Fruit fly (Drosophila melanogaster) whole organism, embryonic: Measurements from ENCODE around the gene bsk.

Experiments used
- Adf1 ChIP-seq: fragments of 200-800 bp; sonication (Bioruptor generic); IDR thresholded peaks from 2 replicates; pipeline ENCODE4 v1.3.6; 2022; ENCODE audit warnings: missing biosample characterization, missing genetic modification characterization
- Antp ChIP-seq: fragments of 200-800 bp; sonication (Bioruptor generic); optimal IDR thresholded peaks from 3 replicates; lab custom pipeline; 2016; ENCODE audit warnings: missing biosample characterization, missing genetic modification characterization
- Atf3 ChIP-seq: fragments of 200-800 bp; sonication (Bioruptor generic); optimal IDR thresholded peaks from 3 replicates; lab custom pipeline; 2016; ENCODE audit warnings: missing biosample characterization, missing genetic modification characterization
- Atf6 ChIP-seq: fragments of 200-800 bp; sonication (Bioruptor generic); IDR thresholded peaks from 2 replicates; pipeline ENCODE4 v1.3.6; 2022; ENCODE audit warnings: missing biosample characterization, missing genetic modification characterization
- CG15696 ChIP-seq: fragments of 200-800 bp; sonication (Bioruptor generic); optimal IDR thresholded peaks from 2 replicates; lab custom pipeline; 2019; ENCODE audit warnings: missing biosample characterization, mild to moderate bottlenecking, missing genetic modification characterization, moderate library complexity
- CG17328 ChIP-seq: fragments of 200-800 bp; sonication (Bioruptor generic); IDR thresholded peaks from 2 replicates; pipeline ENCODE4 v1.3.6; 2022; ENCODE audit warnings: missing biosample characterization, missing genetic modification characterization
- CG18599 ChIP-seq: fragments of 200-800 bp; sonication (Bioruptor generic); optimal IDR thresholded peaks from 3 replicates; lab custom pipeline; 2017; ENCODE audit warnings: missing biosample characterization, missing genetic modification characterization, mild to moderate bottlenecking, moderate library complexity, missing genetic modification reagents
- CG18764 ChIP-seq: fragments of 200-800 bp; sonication (Bioruptor generic); optimal IDR thresholded peaks from 3 replicates; lab custom pipeline; 2016; ENCODE audit warnings: missing biosample characterization, missing genetic modification characterization
- CG31388 ChIP-seq: fragments of 200-800 bp; sonication (Bioruptor generic); optimal IDR thresholded peaks from 2 replicates; lab custom pipeline; 2016; ENCODE audit warnings: missing biosample characterization, missing genetic modification characterization
- CG34422 ChIP-seq: fragments of 200-800 bp; sonication (Bioruptor generic); IDR thresholded peaks from 3 replicates; pipeline ENCODE4 v1.3.6; 2022; ENCODE audit warnings: missing biosample characterization, missing genetic modification characterization
- CG3838 ChIP-seq: fragments of 200-800 bp; sonication (Bioruptor generic); optimal IDR thresholded peaks from 3 replicates; lab custom pipeline; 2016; ENCODE audit warnings: missing biosample characterization, missing genetic modification characterization
- CG42726 ChIP-seq: fragments of 200-800 bp; sonication (Bioruptor generic); IDR thresholded peaks from 2 replicates; pipeline ENCODE4 v1.3.6; 2022; ENCODE audit warnings: missing biosample characterization, missing genetic modification characterization; ENCODE audit not compliant: partially characterized antibody
- CG4404 ChIP-seq: fragments of 200-800 bp; sonication (Bioruptor generic); IDR thresholded peaks from 2 replicates; pipeline ENCODE4 v1.3.6; 2022; ENCODE audit warnings: missing biosample characterization, missing genetic modification characterization
- CG5953 ChIP-seq: fragments of 200-800 bp; sonication (Bioruptor generic); IDR thresholded peaks from 2 replicates; pipeline ENCODE4 v1.3.6; 2022; ENCODE audit warnings: missing biosample characterization, missing genetic modification characterization
- CG7357 ChIP-seq: fragments of 200-800 bp; sonication (Bioruptor generic); IDR thresholded peaks from 3 replicates; pipeline ENCODE4 v1.3.6; 2022; ENCODE audit warnings: missing biosample characterization, missing genetic modification characterization
- CG7556 ChIP-seq: fragments of 200-800 bp; sonication (Bioruptor generic); optimal IDR thresholded peaks from 2 replicates; lab custom pipeline; 2017; ENCODE audit warnings: missing biosample characterization, mild to moderate bottlenecking, missing genetic modification characterization
- CG8089 ChIP-seq: fragments of 200-800 bp; sonication (Bioruptor generic); optimal IDR thresholded peaks from 3 replicates; lab custom pipeline; 2016; ENCODE audit warnings: missing biosample characterization, missing genetic modification characterization
- CoRest ChIP-seq: fragments of 200-800 bp; sonication (Bioruptor generic); optimal IDR thresholded peaks from 3 replicates; lab custom pipeline; 2018; ENCODE audit warnings: missing biosample characterization, mild to moderate bottlenecking, missing genetic modification characterization, moderate library complexity
- GATAe ChIP-seq: fragments of 200-800 bp; sonication (Bioruptor generic); conservative IDR thresholded peaks from 2 replicates; pipeline ENCODE4 v1.3.6; 2022; ENCODE audit warnings: missing biosample characterization, missing genetic modification characterization
- Gsc ChIP-seq: fragments of 200-800 bp; sonication (Bioruptor generic); IDR thresholded peaks from 2 replicates; pipeline ENCODE4 v1.3.6; 2022; ENCODE audit warnings: missing biosample characterization, missing genetic modification characterization
- H15 ChIP-seq: fragments of 200-800 bp; sonication (Bioruptor generic); IDR thresholded peaks from 3 replicates; pipeline ENCODE4 v1.3.6; 2022; ENCODE audit warnings: missing biosample characterization, missing genetic modification characterization
- Hr39 ChIP-seq: fragments of >200 bp; optimal IDR thresholded peaks from 2 replicates; lab custom pipeline; 2017
- Meics ChIP-seq: fragments of 200-800 bp; sonication (Bioruptor generic); optimal IDR thresholded peaks from 2 replicates; lab custom pipeline; 2017; ENCODE audit warnings: missing biosample characterization, mild to moderate bottlenecking, missing genetic modification characterization
- Mes4 ChIP-seq: fragments of 200-800 bp; sonication (Bioruptor generic); optimal IDR thresholded peaks from 2 replicates; lab custom pipeline; 2016; ENCODE audit warnings: missing biosample characterization, missing genetic modification characterization
- Myb ChIP-seq: fragments of 200-800 bp; sonication (Bioruptor generic); optimal IDR thresholded peaks from 2 replicates; lab custom pipeline; 2016; ENCODE audit warnings: missing biosample characterization, missing genetic modification characterization
- Nf-YA ChIP-seq: fragments of 200-800 bp; sonication (Bioruptor generic); IDR thresholded peaks from 2 replicates; pipeline ENCODE4 v1.3.6; 2022; ENCODE audit warnings: missing biosample characterization, missing genetic modification characterization
- Oli ChIP-seq: fragments of 200-800 bp; sonication (Bioruptor generic); optimal IDR thresholded peaks from 2 replicates; lab custom pipeline; 2018; ENCODE audit warnings: missing biosample characterization, mild to moderate bottlenecking, missing genetic modification characterization, moderate library complexity
- Opbp ChIP-seq: fragments of 200-800 bp; sonication (Bioruptor generic); IDR thresholded peaks from 3 replicates; pipeline ENCODE4 v1.3.6; 2022; ENCODE audit warnings: missing biosample characterization, missing genetic modification characterization; ENCODE audit not compliant: partially characterized antibody
- Side ChIP-seq: fragments of 200-800 bp; sonication (Bioruptor generic); optimal IDR thresholded peaks from 2 replicates; lab custom pipeline; 2016; ENCODE audit warnings: missing biosample characterization, missing genetic modification characterization
- Six4 ChIP-seq: fragments of 200-800 bp; sonication (Bioruptor generic); optimal IDR thresholded peaks from 2 replicates; lab custom pipeline; 2016; ENCODE audit warnings: missing biosample characterization, missing genetic modification characterization
- Trl ChIP-seq, 3 experiments: fragments of >200 bp in 2 of 3; fragments of 200-800 bp in 1 of 3; sonication (Bioruptor generic) in 1 of 3; optimal IDR thresholded peaks; 2 replicates in 1 of 3; 3 replicates in 2 of 3; lab custom pipeline; 2016 to 2017; ENCODE audit warnings: missing biosample characterization in 1 of 3, missing genetic modification characterization in 1 of 3
- Vsx1 ChIP-seq: fragments of 200-800 bp; sonication (Bioruptor generic); optimal IDR thresholded peaks from 2 replicates; lab custom pipeline; 2017; ENCODE audit warnings: missing biosample characterization, mild to moderate bottlenecking, missing genetic modification characterization, missing genetic modification reagents
- Xrp1 ChIP-seq: fragments of 200-800 bp; sonication (Bioruptor generic); IDR thresholded peaks from 2 replicates; pipeline ENCODE4 v1.3.6; 2022; ENCODE audit warnings: missing biosample characterization, missing genetic modification characterization
- YL-1 ChIP-seq: fragments of 200-800 bp; sonication (Bioruptor generic); optimal IDR thresholded peaks from 3 replicates; lab custom pipeline; 2017; ENCODE audit warnings: missing biosample characterization, mild to moderate bottlenecking, missing genetic modification characterization
- al ChIP-seq: fragments of 200-800 bp; sonication (Bioruptor generic); IDR thresholded peaks from 2 replicates; pipeline ENCODE4 v1.3.6; 2022; ENCODE audit warnings: missing biosample characterization, missing genetic modification characterization
- btn ChIP-seq: fragments of 200-800 bp; sonication (Bioruptor generic); optimal IDR thresholded peaks from 2 replicates; lab custom pipeline; 2016; ENCODE audit warnings: missing biosample characterization, missing genetic modification characterization
- grau ChIP-seq: fragments of 200-800 bp; optimal IDR thresholded peaks from 3 replicates; lab custom pipeline; 2019; ENCODE audit warnings: missing biosample characterization, mild to moderate bottlenecking, missing genetic modification characterization, moderate library complexity
- grn ChIP-seq: fragments of 200-800 bp; sonication (Bioruptor generic); optimal IDR thresholded peaks from 3 replicates; lab custom pipeline; 2017; ENCODE audit warnings: missing biosample characterization, missing genetic modification characterization
- hbn ChIP-seq: fragments of 200-800 bp; sonication (Bioruptor generic); IDR thresholded peaks from 2 replicates; pipeline ENCODE4 v1.3.6; 2022; ENCODE audit warnings: missing biosample characterization, missing genetic modification characterization; ENCODE audit not compliant: partially characterized antibody
- her ChIP-seq: fragments of 200-800 bp; sonication (Bioruptor generic); optimal IDR thresholded peaks from 2 replicates; lab custom pipeline; 2016; ENCODE audit warnings: missing biosample characterization, missing genetic modification characterization
- jumu ChIP-seq: fragments of 200-800 bp; sonication (Bioruptor generic); optimal IDR thresholded peaks from 3 replicates; lab custom pipeline; 2016; ENCODE audit warnings: missing biosample characterization, missing genetic modification characterization
- onecut ChIP-seq: fragments of 200-800 bp; sonication (Bioruptor generic); IDR thresholded peaks from 2 replicates; pipeline ENCODE4 v1.3.6; 2022; ENCODE audit warnings: missing biosample characterization, missing genetic modification characterization
- pan ChIP-seq, 4 experiments: fragments of >200 bp in 3 of 4; fragments of 200-800 bp in 1 of 4; sonication (Bioruptor generic) in 1 of 4; optimal IDR thresholded peaks in 3 of 4; IDR thresholded peaks in 1 of 4; 2 replicates each; pipeline versions ENCODE4 v1.3.6 to Lab custom; 2017 to 2022; ENCODE audit warnings: missing biosample characterization in 2 of 4, missing genetic modification characterization in 2 of 4, mixed read lengths in 1 of 4
- ranshi ChIP-seq: fragments of 200-800 bp; sonication (Bioruptor generic); IDR thresholded peaks from 2 replicates; pipeline ENCODE4 v1.3.6; 2022; ENCODE audit warnings: missing biosample characterization, missing genetic modification characterization
- schlank ChIP-seq: fragments of 200-800 bp; sonication (Bioruptor generic); optimal IDR thresholded peaks from 2 replicates; lab custom pipeline; 2018; ENCODE audit warnings: missing biosample characterization, mild to moderate bottlenecking, missing genetic modification characterization
- seq ChIP-seq: fragments of 200-800 bp; sonication (Bioruptor generic); IDR thresholded peaks from 2 replicates; pipeline ENCODE4 v1.3.6; 2022; ENCODE audit warnings: missing biosample characterization, missing genetic modification characterization
- slou ChIP-seq: fragments of 200-800 bp; sonication (Bioruptor generic); optimal IDR thresholded peaks from 3 replicates; lab custom pipeline; 2016; ENCODE audit warnings: missing biosample characterization, missing genetic modification characterization
- so ChIP-seq: fragments of 200-800 bp; sonication (Bioruptor generic); IDR thresholded peaks from 3 replicates; pipeline ENCODE4 v1.3.6; 2022; ENCODE audit warnings: missing biosample characterization, missing genetic modification characterization
- tin ChIP-seq: fragments of 200-800 bp; sonication (Bioruptor generic); optimal IDR thresholded peaks from 3 replicates; lab custom pipeline; 2016; ENCODE audit warnings: missing biosample characterization, missing genetic modification characterization
- trem ChIP-seq: fragments of 200-800 bp; optimal IDR thresholded peaks from 3 replicates; lab custom pipeline; 2019; ENCODE audit warnings: missing biosample characterization, mild to moderate bottlenecking, missing genetic modification characterization, moderate library complexity
- zen2 ChIP-seq: fragments of 200-800 bp; sonication (Bioruptor generic); IDR thresholded peaks from 3 replicates; pipeline ENCODE4 v1.3.6; 2022; ENCODE audit warnings: missing biosample characterization, missing genetic modification characterization; ENCODE audit not compliant: partially characterized antibody

bsk gene

DNA sequence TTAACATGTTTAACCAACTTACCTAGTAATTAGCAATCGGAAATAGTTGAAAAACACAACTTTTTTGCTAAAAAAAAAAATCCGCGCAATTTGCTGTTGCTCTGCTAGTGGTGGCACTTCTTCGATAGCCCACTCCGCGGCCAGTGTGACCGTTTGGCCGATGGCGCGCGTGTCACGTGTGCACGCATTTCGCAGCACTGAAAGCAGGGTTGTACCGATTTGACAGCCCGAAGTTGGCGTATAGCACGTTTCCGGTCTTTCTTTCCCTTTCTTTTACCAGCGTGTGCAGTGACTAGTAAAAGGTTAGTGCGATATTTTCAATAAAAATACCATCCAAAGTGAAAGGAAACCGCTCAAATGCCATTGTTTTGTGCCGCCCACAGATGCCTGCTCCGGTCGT, 49.5 kb downstream of the bsk start, which contains the start of the genes Ripalpha and RpL7:
Gene Ripalpha, minus strand, starts transcription at position 128 of the 400 bp plus-strand sequence.
Gene RpL7, plus strand, starts transcription at position 158 of the 400 bp plus-strand sequence.
- TF ChIP-seq grn (GFP tag; lab: Kevin White, UChicago) (peak; percentile 96), seq (GFP tag; lab: Robert Waterston, UW) (peak; percentile 91), jumu (GFP tag; lab: Kevin White, UChicago) (peak; percentile 95), CG5953 (GFP tag; lab: Robert Waterston, UW) (peak; percentile 97), slou (peak; percentile 96), Atf3 (GFP tag; lab: Kevin White, UChicago) (peak; percentile 97), Antp (GFP tag; lab: Kevin White, UChicago) (peak; percentile 92), CG18764 (GFP tag; lab: Kevin White, UChicago) (peak; percentile 98), Meics (GFP tag; lab: Kevin White, UChicago) (peak; percentile 99), Oli (tag; lab: Kevin White, UChicago) (peak; percentile 89), CoRest (peak; percentile 92), trem (tag; lab: Kevin White, UChicago) (peak; percentile 91), zen2 (GFP tag; lab: Robert Waterston, UW) (peak; percentile 71), CG4404 (GFP tag; lab: Robert Waterston, UW) (peak; percentile 85), Vsx1 (GFP tag; lab: Kevin White, UChicago) (peak; percentile 98), Adf1 (GFP tag; lab: Robert Waterston, UW) (peak; percentile 86), CG42726 (GFP tag; lab: Robert Waterston, UW) (peak; percentile 99), Six4 (GFP tag; lab: Kevin White, UChicago) (peak; percentile 89), schlank (peak; percentile 99), hbn (GFP tag; lab: Robert Waterston, UW) (peak; percentile 81), onecut (GFP tag; lab: Robert Waterston, UW) (peak; percentile 96), CG7556 (GFP tag; lab: Kevin White, UChicago) (peak; percentile 93), Nf-YA (peak; percentile 93), grau (tag; lab: Kevin White, UChicago) (peak; percentile 88), CG3838 (GFP tag; lab: Kevin White, UChicago) (peak; percentile 94), Xrp1 (GFP tag; lab: Robert Waterston, UW) (peak; percentile 81), CG15696 (peak; percentile 79), Side (GFP tag; lab: Kevin White, UChicago) (peak; percentile 98), her (GFP tag; lab: Kevin White, UChicago) (peak; percentile 97), pan (optimal IDR thresholded peaks at IDR 0.05; lab: Kevin White, UChicago) (no peak), pan (GFP tag; optimal IDR thresholded peaks at IDR 0.05 in 1 of 2, IDR thresholded peaks at IDR 0.05 in 1 of 2) (peak in 1 of 2 experiments; percentile 96), CG34422 (GFP tag; lab: Robert Waterston, UW) (peak; percentile 98), CG8089 (GFP tag; lab: Kevin White, UChicago) (peak; percentile 98), btn (GFP tag; lab: Kevin White, UChicago) (peak; percentile 97), Gsc (no peak), GATAe (peak; percentile 81), al (GFP tag; lab: Robert Waterston, UW) (peak; percentile 94), YL-1 (GFP tag; lab: Kevin White, UChicago) (peak; percentile 100), CG31388 (GFP tag; lab: Kevin White, UChicago) (peak; percentile 81), Hr39 (lab: Kevin White, UChicago) (no peak), CG18599 (peak; percentile 98), H15 (GFP tag; lab: Robert Waterston, UW) (peak; percentile 97), CG17328 (peak; percentile 98), tin (GFP tag; lab: Kevin White, UChicago) (peak; percentile 92), Opbp (GFP tag; lab: Robert Waterston, UW) (peak; percentile 98), ranshi (GFP tag; lab: Robert Waterston, UW) (peak; percentile 97), Atf6 (GFP tag; lab: Robert Waterston, UW) (peak; percentile 94), Trl (optimal IDR thresholded peaks at IDR 0.05; lab: Kevin White, UChicago) (no peak), Trl (GFP tag; optimal IDR thresholded peaks at IDR 0.05; lab: Kevin White, UChicago) (peak; percentile 99), Myb (GFP tag; lab: Kevin White, UChicago) (peak; percentile 93), so (peak; percentile 97), Mes4 (GFP tag; lab: Kevin White, UChicago) (peak; percentile 100), CG7357 (GFP tag; lab: Robert Waterston, UW) (peak; percentile 80)
